Worm (Caenorhabditis elegans): ENCODE measurements around the gene Y50D4A.4.

Y50D4A.4 gene

DNA sequence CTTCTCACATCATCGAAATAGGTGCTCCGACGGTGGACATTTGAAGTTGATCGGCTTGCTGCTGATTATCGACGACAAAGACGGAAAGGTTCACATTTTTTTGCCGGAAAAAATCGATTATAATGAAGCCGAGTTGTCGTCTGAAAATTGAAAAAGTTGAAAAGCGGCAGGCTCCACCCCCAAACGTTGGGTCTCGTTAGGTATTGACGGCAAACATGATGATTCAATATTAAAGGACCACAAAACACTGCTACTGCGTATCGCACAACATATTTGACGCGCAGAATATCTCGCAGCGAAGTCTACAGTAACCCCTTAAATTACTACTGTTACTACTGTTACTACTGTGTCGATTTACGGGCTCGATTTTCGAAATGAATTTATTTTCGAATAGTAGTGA lies 37.7 kb downstream of the Y50D4A.4 start (continued):
- no peak for TF ChIP-seq F23B12.7 (tag; optimal IDR thresholded peaks at IDR 0.05; ENCODE audit: insufficient read depth)
- TF ChIP-seq repo-1 (tag; optimal IDR thresholded peaks at IDR 0.05) = peak; percentile 67
- TF ChIP-seq cebp-1 (GFP tag; IDR thresholded peaks at IDR 0.05) = peak; percentile 31
- TF ChIP-seq cebp-1 (tag; optimal IDR thresholded peaks at IDR 0.05) = peak; percentile 61
- TF ChIP-seq nfya-2 (GFP tag; IDR thresholded peaks at IDR 0.05) = no peak
- TF ChIP-seq hmg-20 (GFP tag; IDR thresholded peaks at IDR 0.05) = peak; percentile 16; the same call in 1 of the 2 replicates
- TF ChIP-seq lin-26 (GFP tag; IDR thresholded peaks at IDR 0.05) = no peak
- no peak for TF ChIP-seq ceh-27 (GFP tag; optimal IDR thresholded peaks at IDR 0.05)
- TF ChIP-seq K11D2.4 (GFP tag; IDR thresholded peaks at IDR 0.05) = 0 out of 2 replicates have a peak, but pooled peaks have one; percentile 52
- TF ChIP-seq tbx-9 (tag; optimal IDR thresholded peaks at IDR 0.05; ENCODE audit: borderline replicate concordance) = no peak
- no peak for TF ChIP-seq ceh-58 (GFP tag; IDR thresholded peaks at IDR 0.05)
- TF ChIP-seq snpc-3.4 (tag; optimal IDR thresholded peaks at IDR 0.05) = no peak
- no peak for TF ChIP-seq bed-2 (GFP tag; IDR thresholded peaks at IDR 0.05)
- no peak for TF ChIP-seq rpc-1 (optimal IDR thresholded peaks at IDR 0.05)
- no peak for TF ChIP-seq rpc-1 (tag; optimal IDR thresholded peaks at IDR 0.05)
- TF ChIP-seq ztf-28 (GFP tag; IDR thresholded peaks at IDR 0.05) = 0 out of 2 replicates have a peak, but pooled peaks have one; percentile 36
- peak; percentile 62 for TF ChIP-seq tlf-1 (GFP tag; optimal IDR thresholded peaks at IDR 0.05)
- 0 out of 2 replicates have a peak, but pooled peaks have one; percentile 8 for TF ChIP-seq Y53F4B.3 (GFP tag; IDR thresholded peaks at IDR 0.05)
- TF ChIP-seq F52B5.7 (tag; optimal IDR thresholded peaks at IDR 0.05) = peak; percentile 87
- no peak for TF ChIP-seq atf-7 (tag; optimal IDR thresholded peaks at IDR 0.05)
- TF ChIP-seq mes-4 (tag; optimal IDR thresholded peaks at IDR 0.05) = no peak
- peak; percentile 41 for TF ChIP-seq athp-1 (tag; optimal IDR thresholded peaks at IDR 0.05)
- no peak for TF ChIP-seq sptf-2 (GFP tag; optimal IDR thresholded peaks at IDR 0.05)
- peak; percentile 32; the same call in 1 of the 2 replicates for TF ChIP-seq hsf-1 (GFP tag; IDR thresholded peaks at IDR 0.05)
- TF ChIP-seq egl-44 (GFP tag; IDR thresholded peaks at IDR 0.05) = no peak
- TF ChIP-seq madf-10 (tag; optimal IDR thresholded peaks at IDR 0.05) = no peak
- TF ChIP-seq ceh-100 (GFP tag; IDR thresholded peaks at IDR 0.05) = no peak
- no peak for TF ChIP-seq pbrm-1 (GFP tag; IDR thresholded peaks at IDR 0.05)
- TF ChIP-seq ceh-79 (tag; optimal IDR thresholded peaks at IDR 0.05) = peak; percentile 20
- no peak for TF ChIP-seq ztf-6 (GFP tag; IDR thresholded peaks at IDR 0.05)
- no peak for TF ChIP-seq F22D6.2 (tag; optimal IDR thresholded peaks at IDR 0.05)
- peak; percentile 73 for TF ChIP-seq chd-7 (tag; optimal IDR thresholded peaks at IDR 0.05)
- no peak for TF ChIP-seq ztf-3 (GFP tag; optimal IDR thresholded peaks at IDR 0.05)
- TF ChIP-seq xnd-1 (tag; optimal IDR thresholded peaks at IDR 0.05) = no peak
- peak; percentile 57; the same call in 1 of the 2 replicates for TF ChIP-seq ceh-91 (GFP tag; IDR thresholded peaks at IDR 0.05)
- no peak for TF ChIP-seq attf-5 (GFP tag; optimal IDR thresholded peaks at IDR 0.05)
- TF ChIP-seq lsl-1 (GFP tag; optimal IDR thresholded peaks at IDR 0.05) = peak; percentile 36
- TF ChIP-seq Y79H2A.3 (GFP tag; conservative IDR thresholded peaks at IDR 0.05) = no peak
- TF ChIP-seq Y95B8A.8 (GFP tag; IDR thresholded peaks at IDR 0.05) = no peak
- TF ChIP-seq snpc-4 (GFP tag; optimal IDR thresholded peaks at IDR 0.05) = no peak
- no peak for TF ChIP-seq snpc-4 (tag; optimal IDR thresholded peaks at IDR 0.05)
- TF ChIP-seq B0019.2 (GFP tag; conservative IDR thresholded peaks at IDR 0.05) = no peak
- no peak for TF ChIP-seq rec-8 (tag; optimal IDR thresholded peaks at IDR 0.05)
- TF ChIP-seq nfyb-1 (GFP tag; IDR thresholded peaks at IDR 0.05) = peak; percentile 86
- no peak for TF ChIP-seq dpl-1 (GFP tag; optimal IDR thresholded peaks at IDR 0.05)
- no peak for TF ChIP-seq him-1 (tag; optimal IDR thresholded peaks at IDR 0.05)
- TF ChIP-seq unc-130 (GFP tag; optimal IDR thresholded peaks at IDR 0.05) = no peak
- no peak for TF ChIP-seq madf-3 (GFP tag; IDR thresholded peaks at IDR 0.05)
- peak; percentile 37; the same call in 1 of the 2 replicates for TF ChIP-seq D2030.7 (GFP tag; IDR thresholded peaks at IDR 0.05)
- TF ChIP-seq T07F8.4 (tag; optimal IDR thresholded peaks at IDR 0.05) = no peak

Data from whole organism, young adult.